Worm (Caenorhabditis elegans) whole organism, L3 larva: ENCODE results near the gene ZK285.2.

Source experiments
- R02D3.7 ChIP-seq: fragments of 150-350 bp; optimal IDR thresholded peaks from 2 replicates; lab custom pipeline; 2014; ENCODE audit warnings: missing biosample characterization, missing genetic modification characterization
- ZK546.5 ChIP-seq: sonication (generic microtip); optimal IDR thresholded peaks from 2 replicates; lab custom pipeline; 2017; ENCODE audit warnings: missing biosample characterization, missing genetic modification characterization
- aly-2 ChIP-seq: fragments of 150-350 bp; optimal IDR thresholded peaks from 2 replicates; lab custom pipeline; 2014; ENCODE audit warnings: missing biosample characterization, missing genetic modification characterization
- ama-1 ChIP-seq: fragments of 150-350 bp; optimal IDR thresholded peaks from 2 replicates; lab custom pipeline; 2018
- ceh-28 ChIP-seq: fragments of 150-350 bp; optimal IDR thresholded peaks from 2 replicates; lab custom pipeline; 2014; ENCODE audit warnings: missing biosample characterization, missing genetic modification reagents, missing genetic modification characterization
- ceh-82 ChIP-seq: fragments of 150-350 bp; optimal IDR thresholded peaks from 2 replicates; lab custom pipeline; 2014; ENCODE audit warnings: missing biosample characterization, missing genetic modification characterization
- egl-27 ChIP-seq: sonication (generic microtip); optimal IDR thresholded peaks from 4 replicates; lab custom pipeline; 2017; ENCODE audit warnings: missing biosample characterization, missing genetic modification reagents, missing genetic modification characterization
- egl-5 ChIP-seq: fragments of 150-350 bp; optimal IDR thresholded peaks from 2 replicates; lab custom pipeline; 2017; ENCODE audit warnings: missing biosample characterization, missing genetic modification reagents, missing genetic modification characterization, inconsistent platforms
- elt-2 ChIP-seq: sonication (generic microtip); optimal IDR thresholded peaks from 2 replicates; lab custom pipeline; 2016; ENCODE audit warnings: missing genetic modification reagents, mild to moderate bottlenecking, missing genetic modification characterization, missing compliant biosample characterization
- elt-3 ChIP-seq, 3 experiments: fragments of 150-350 bp in 1 of 3; sonication (generic microtip) in 2 of 3; optimal IDR thresholded peaks; 2 replicates in 2 of 3; 4 replicates in 1 of 3; lab custom pipeline; 2014 to 2017; ENCODE audit warnings: missing biosample characterization in 3 of 3, missing genetic modification characterization in 3 of 3
- eor-1 ChIP-seq, 2 experiments: fragments of 150-350 bp; optimal IDR thresholded peaks; 2 replicates each; lab custom pipeline; 2014 to 2018; ENCODE audit warnings: missing biosample characterization in 2 of 2, missing genetic modification characterization in 2 of 2
- fkh-10 ChIP-seq: sonication (generic microtip); optimal IDR thresholded peaks from 2 replicates; lab custom pipeline; 2017; ENCODE audit warnings: missing biosample characterization, missing genetic modification reagents, missing genetic modification characterization
- fkh-2 ChIP-seq: fragments of 150-350 bp; optimal IDR thresholded peaks from 2 replicates; lab custom pipeline; 2014; ENCODE audit warnings: missing biosample characterization, missing genetic modification reagents, missing genetic modification characterization
- hmg-11 ChIP-seq: sonication (generic microtip); optimal IDR thresholded peaks from 2 replicates; lab custom pipeline; 2016; ENCODE audit warnings: missing genetic modification characterization, missing compliant biosample characterization
- jun-1 ChIP-seq: fragments of 150-350 bp; optimal IDR thresholded peaks from 2 replicates; lab custom pipeline; 2014; ENCODE audit warnings: missing biosample characterization, missing genetic modification reagents, missing genetic modification characterization
- lin-15B ChIP-seq: fragments of 150-350 bp; optimal IDR thresholded peaks from 2 replicates; lab custom pipeline; 2014; ENCODE audit warnings: missing biosample characterization, missing genetic modification characterization
- lin-39 ChIP-seq: fragments of 150-350 bp; optimal IDR thresholded peaks from 2 replicates; lab custom pipeline; 2018; ENCODE audit warnings: missing biosample characterization, missing genetic modification reagents, missing genetic modification characterization
- lsy-12 ChIP-seq: sonication (generic microtip); optimal IDR thresholded peaks from 2 replicates; lab custom pipeline; 2016; ENCODE audit warnings: mild to moderate bottlenecking, missing genetic modification characterization, missing compliant biosample characterization
- mdl-1 ChIP-seq: fragments of 150-350 bp; optimal IDR thresholded peaks from 2 replicates; lab custom pipeline; 2014; ENCODE audit warnings: missing biosample characterization, missing genetic modification characterization
- mml-1 ChIP-seq: fragments of 150-350 bp; sonication (generic microtip); optimal IDR thresholded peaks from 3 replicates; lab custom pipeline; 2014; ENCODE audit warnings: missing biosample characterization, missing genetic modification characterization
- nhr-12 ChIP-seq: fragments of 150-350 bp; optimal IDR thresholded peaks from 2 replicates; lab custom pipeline; 2014; ENCODE audit warnings: missing biosample characterization, missing genetic modification characterization
- nhr-23 ChIP-seq: fragments of 150-350 bp; optimal IDR thresholded peaks from 2 replicates; lab custom pipeline; 2014; ENCODE audit warnings: missing biosample characterization, missing genetic modification reagents, missing genetic modification characterization
- nhr-237 ChIP-seq: fragments of 150-350 bp; optimal IDR thresholded peaks from 2 replicates; lab custom pipeline; 2014; ENCODE audit warnings: missing biosample characterization, missing genetic modification characterization
- nhr-25 ChIP-seq: sonication (generic microtip); optimal IDR thresholded peaks from 2 replicates; lab custom pipeline; 2017; ENCODE audit warnings: missing biosample characterization, missing genetic modification characterization
- nhr-43 ChIP-seq: sonication (generic microtip); optimal IDR thresholded peaks from 2 replicates; lab custom pipeline; 2016; ENCODE audit warnings: mild to moderate bottlenecking, missing genetic modification characterization, missing compliant biosample characterization; ENCODE audit not compliant: poor library complexity, severe bottlenecking
- nhr-67 ChIP-seq: fragments of 150-350 bp; optimal IDR thresholded peaks from 2 replicates; lab custom pipeline; 2014; ENCODE audit warnings: missing biosample characterization, missing genetic modification characterization
- pqm-1 ChIP-seq: fragments of 150-350 bp; optimal IDR thresholded peaks from 2 replicates; lab custom pipeline; 2017; ENCODE audit warnings: missing biosample characterization, missing genetic modification characterization, inconsistent platforms
- skn-1 ChIP-seq: fragments of 150-350 bp; optimal IDR thresholded peaks from 2 replicates; lab custom pipeline; 2014; ENCODE audit warnings: missing biosample characterization, missing genetic modification characterization
- snpc-4 ChIP-seq: fragments of 150-350 bp; optimal IDR thresholded peaks from 2 replicates; lab custom pipeline; 2014; ENCODE audit warnings: missing biosample characterization, missing genetic modification characterization
- tbx-2 ChIP-seq: sonication (generic microtip); optimal IDR thresholded peaks from 2 replicates; lab custom pipeline; 2016; ENCODE audit warnings: mild to moderate bottlenecking, missing genetic modification characterization, missing compliant biosample characterization
- unc-39 ChIP-seq: sonication (generic microtip); optimal IDR thresholded peaks from 4 replicates; lab custom pipeline; 2017; ENCODE audit warnings: missing biosample characterization, missing genetic modification characterization
- zag-1 ChIP-seq: fragments of 150-350 bp; optimal IDR thresholded peaks from 2 replicates; lab custom pipeline; 2014; ENCODE audit warnings: missing biosample characterization, missing genetic modification characterization

Gene ZK285.2

ce11 chrV:16023559-16023958, 23.1 kb upstream of the ZK285.2 start:
- TF ChIP-seq pqm-1 (tag; lab: Kevin White, UChicago), result no peak
- TF ChIP-seq, all 47 proteins: peak for 0

- TF ChIP-seq jun-1 (tag; lab: Kevin White, UChicago), result no peak
- no peak for TF ChIP-seq nhr-43 (tag; lab: Kevin White, UChicago)
- no peak for TF ChIP-seq fkh-2
- TF ChIP-seq skn-1, result no peak
- TF ChIP-seq ceh-28 (tag; lab: Kevin White, UChicago), result no peak
- TF ChIP-seq ZK546.5 (tag; lab: Kevin White, UChicago), result no peak
- no peak for TF ChIP-seq egl-5 (tag; lab: Kevin White, UChicago)
- TF ChIP-seq hmg-11 (tag; lab: Kevin White, UChicago), result no peak
- TF ChIP-seq nhr-12 (tag; lab: Kevin White, UChicago), result no peak
- TF ChIP-seq lsy-12, result no peak
- TF ChIP-seq fkh-10 (GFP tag; lab: Kevin White, UChicago), result no peak
Measured at ce11 chrV:16024300-16024699, 22.4 kb upstream of the ZK285.2 start, which contains the start of gene T10C6.6. T10C6.6 (plus strand) TSS chrV:16024326.

DNA sequence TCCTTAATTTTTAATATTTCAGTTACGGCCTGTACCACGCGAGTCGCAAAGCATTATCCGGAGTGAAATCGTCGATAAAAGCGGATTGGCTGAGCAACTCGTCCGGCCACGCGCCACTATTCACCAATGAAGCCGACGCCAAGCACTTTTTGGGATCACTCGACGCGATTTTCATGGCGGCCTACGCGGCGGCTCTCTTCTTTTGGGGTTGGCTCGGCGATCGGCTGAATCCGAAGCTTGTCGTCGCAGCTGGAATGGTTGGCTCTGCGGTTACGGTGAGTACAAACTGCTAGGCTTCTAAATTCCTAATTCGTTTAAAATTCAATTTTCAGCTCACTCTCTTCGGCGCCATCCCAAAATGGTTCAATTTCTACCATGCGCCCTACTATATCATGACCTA, 21.8 kb upstream of the ZK285.2 start:
- TF ChIP-seq mdl-1 (tag; lab: Kevin White, UChicago) (no peak), lin-15B (tag; lab: Kevin White, UChicago) (no peak), eor-1 (tag; optimal IDR thresholded peaks at IDR 0.05; lab: Kevin White, UChicago) (no peak), R02D3.7 (tag; lab: Kevin White, UChicago) (no peak), fkh-2 (no peak), snpc-4 (no peak), mml-1 (tag; lab: Kevin White, UChicago) (no peak), nhr-25 (tag; lab: Kevin White, UChicago) (no peak), unc-39 (no peak), elt-2 (tag; lab: Kevin White, UChicago) (no peak), jun-1 (tag; lab: Kevin White, UChicago) (no peak), elt-3 (tag; optimal IDR thresholded peaks at IDR 0.05; lab: Kevin White, UChicago) (no peak), ZK546.5 (tag; lab: Kevin White, UChicago) (no peak), aly-2 (tag; lab: Kevin White, UChicago) (no peak), nhr-23 (tag; lab: Kevin White, UChicago) (no peak), pqm-1 (tag; lab: Kevin White, UChicago) (no peak), nhr-12 (tag; lab: Kevin White, UChicago) (no peak)

ce11 chrV:16029237-16029636, 17.4 kb upstream of the ZK285.2 start:
- no peak for TF ChIP-seq hmg-11 (tag; lab: Kevin White, UChicago)

- TF ChIP-seq ama-1 (lab: Kevin White, UChicago), result no peak
- TF ChIP-seq ZK546.5 (tag; lab: Kevin White, UChicago), result no peak
- TF ChIP-seq nhr-67 (tag; lab: Kevin White, UChicago), result no peak
- TF ChIP-seq lin-39 (tag; lab: Kevin White, UChicago), result no peak
- no peak for TF ChIP-seq fkh-10 (GFP tag; lab: Kevin White, UChicago)
- TF ChIP-seq nhr-237 (tag; lab: Kevin White, UChicago), result no peak
- TF ChIP-seq egl-27 (tag; lab: Kevin White, UChicago), result no peak
- TF ChIP-seq pqm-1 (tag; lab: Kevin White, UChicago), result no peak
- TF ChIP-seq nhr-43 (tag; lab: Kevin White, UChicago), result no peak
Measured at ce11 chrV:16031571-16031970, 15.1 kb upstream of the ZK285.2 start, which contains the start of gene T10C6.7. T10C6.7 (minus strand) TSS chrV:16031713.

DNA sequence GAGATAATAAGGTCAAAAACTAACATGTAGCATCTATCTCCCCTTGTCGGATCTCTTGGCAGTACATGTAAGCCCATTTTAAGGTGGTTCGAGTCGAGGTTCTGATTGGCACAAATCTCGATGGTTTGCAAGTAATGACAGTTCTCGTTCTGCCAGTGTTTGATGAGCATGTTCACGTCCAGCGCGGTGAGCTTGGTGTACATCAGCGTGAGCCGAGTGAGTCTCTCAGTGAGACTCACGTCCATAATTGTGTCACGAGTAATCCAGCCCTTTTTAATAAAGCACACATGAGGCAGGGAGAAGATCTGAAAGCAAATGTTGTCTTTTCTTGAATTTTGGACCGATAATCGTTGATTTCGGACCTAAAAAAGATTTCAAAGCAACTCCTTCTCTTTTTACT, 13.9 kb upstream of the ZK285.2 start, which contains the start of gene T10C6.16:
Gene T10C6.16, minus strand, starts transcription at position 245 of the 400 bp plus-strand sequence.
- no peak for TF ChIP-seq skn-1
- TF ChIP-seq zag-1 (tag; lab: Kevin White, UChicago), result no peak
- TF ChIP-seq ceh-82 (tag; lab: Kevin White, UChicago), result no peak
- TF ChIP-seq tbx-2 (tag; lab: Kevin White, UChicago), result no peak
- TF ChIP-seq ceh-28 (tag; lab: Kevin White, UChicago), result no peak
- TF ChIP-seq nhr-237 (tag; lab: Kevin White, UChicago), result no peak
- TF ChIP-seq eor-1 (tag; optimal IDR thresholded peaks at IDR 0.05; lab: Kevin White, UChicago), result no peak
- no peak for TF ChIP-seq nhr-43 (tag; lab: Kevin White, UChicago)
- TF ChIP-seq egl-5 (tag; lab: Kevin White, UChicago), result no peak
- no peak for TF ChIP-seq lin-39 (tag; lab: Kevin White, UChicago)
- no peak for TF ChIP-seq nhr-12 (tag; lab: Kevin White, UChicago)
